Worm (Caenorhabditis elegans): ENCODE data around the gene gst-21.
"Not testable (repeated sequence)": the region's sequence is repeated elsewhere in the genome, so short reads cannot be mapped to it uniquely, and the experiment has no call there.

The gst-21 gene

ce11 chrV:1692494-1692893, 39.3 kb downstream of the gst-21 start, which contains the start of gene Y46H3C.5:
TSS of gene Y46H3C.5 (minus strand) at chrV:1692495.
- not testable (repeated sequence) for TF ChIP-seq dao-5, W03F9.2, him-1 (tag; optimal IDR thresholded peaks at IDR 0.05)

ce11 chrV:1685328-1685727, 46.5 kb downstream of the gst-21 start, which contains the start of gene srh-5:
TSS of gene srh-5 (plus strand) at chrV:1685628.
- TF ChIP-seq W03F9.2 (tag; optimal IDR thresholded peaks at IDR 0.05) (no peak), him-1 (tag; optimal IDR thresholded peaks at IDR 0.05) (no peak), dao-5 (tag; optimal IDR thresholded peaks at IDR 0.05) (no peak)

ce11 chrV:1682279-1682678, 49.5 kb downstream of the gst-21 start, which contains the start of gene srh-3:
TSS of gene srh-3 (plus strand) at chrV:1682579.
- TF ChIP-seq W03F9.2 (tag; optimal IDR thresholded peaks at IDR 0.05): no peak
- TF ChIP-seq him-1 (tag; optimal IDR thresholded peaks at IDR 0.05): no peak
- TF ChIP-seq dao-5 (tag; optimal IDR thresholded peaks at IDR 0.05): no peak

- TF ChIP-seq dao-5 (tag; optimal IDR thresholded peaks at IDR 0.05) (no peak), W03F9.2 (tag; optimal IDR thresholded peaks at IDR 0.05) (no peak), him-1 (tag; optimal IDR thresholded peaks at IDR 0.05) (no peak)
These were observed 51.0 kb downstream of the gst-21 start, which contains the start of gene srw-91 for ce11 chrV:1680770-1681169. TSS of gene srw-91 (minus strand) at chrV:1680870.

All from whole organism, L4/young adult.